Fruit fly (Drosophila melanogaster): Measurements from ENCODE around the gene Brd7-9.

DNA sequence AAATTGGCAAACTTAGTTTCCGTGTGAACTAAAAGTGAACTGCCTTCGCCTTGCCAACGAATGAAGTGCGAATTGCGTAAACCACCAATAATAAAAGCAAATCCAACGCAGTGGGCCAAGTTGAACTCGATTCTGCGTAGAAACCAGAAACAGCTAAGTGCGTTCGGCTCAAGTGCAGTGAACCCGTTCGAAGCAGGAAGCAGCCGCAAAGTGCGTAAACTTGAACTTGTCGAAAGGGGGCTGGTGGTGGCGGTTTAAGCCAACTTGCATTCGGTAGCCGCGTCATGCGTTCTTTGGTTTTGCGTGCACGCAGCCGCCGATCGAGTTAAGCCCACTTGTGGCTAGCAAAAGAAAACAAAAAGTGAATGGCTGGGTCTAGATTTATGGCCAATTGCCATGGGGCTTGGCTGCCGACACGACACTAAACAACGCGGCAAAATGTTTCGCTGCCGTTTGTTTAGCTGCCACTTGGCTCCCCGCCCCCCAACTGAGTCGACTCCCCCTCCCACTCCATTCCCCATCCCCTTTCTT lies 32.0 kb upstream of the Brd7-9 start:
- TF ChIP-seq CG9139 (GFP tag; optimal IDR thresholded peaks at IDR 0.05) (no peak), Eip78C (GFP tag) (no peak), OdsH (GFP tag; optimal IDR thresholded peaks at IDR 0.05) (no peak), topi (GFP tag; optimal IDR thresholded peaks at IDR 0.05) (no peak), Sox15 (GFP tag; optimal IDR thresholded peaks at IDR 0.05) (no peak), Eip75B (GFP tag; optimal IDR thresholded peaks at IDR 0.05) (no peak), CG7368 (GFP tag; optimal IDR thresholded peaks at IDR 0.05) (no peak), svp (GFP tag) (no peak), CG6163 (GFP tag; IDR thresholded peaks at IDR 0.05) (no peak), CG8319 (GFP tag; optimal IDR thresholded peaks at IDR 0.05) (no peak), vri (GFP tag; optimal IDR thresholded peaks at IDR 0.05) (no peak)

All from whole organism, prepupa.